Worm (Caenorhabditis elegans): ENCODE results near the gene tbc-6.

The tbc-6 gene

ce11 chrII:6834582-6835058 lies 13.3 kb upstream of the tbc-6 start, which contains the start of gene egl-27:
Gene egl-27, plus strand, starts transcription at chrII:6835008.
- TF ChIP-seq fkh-8 (tag; optimal IDR thresholded peaks at IDR 0.05) (no peak), lin-14 (GFP tag; optimal IDR thresholded peaks at IDR 0.05) (peak; percentile 19)

ce11 chrII:6835500-6835899 lies 12.4 kb upstream of the tbc-6 start:
- TF ChIP-seq lin-14 (GFP tag; optimal IDR thresholded peaks at IDR 0.05) (peak; percentile 88), grh-1 (GFP tag; IDR thresholded peaks at IDR 0.05) (no peak), snpc-4 (tag; optimal IDR thresholded peaks at IDR 0.05) (no peak), aha-1 (tag; optimal IDR thresholded peaks at IDR 0.05) (no peak), hpl-2 (GFP tag; optimal IDR thresholded peaks at IDR 0.05) (no peak), nhr-71 (tag; optimal IDR thresholded peaks at IDR 0.05) (peak; percentile 27), efl-1 (optimal IDR thresholded peaks at IDR 0.05) (peak; percentile 13 to 21), efl-1 (GFP tag; optimal IDR thresholded peaks at IDR 0.05 in 1 of 2) (no peak), tbx-2 (tag; optimal IDR thresholded peaks at IDR 0.05) (peak; percentile 31), jun-1 (tag; optimal IDR thresholded peaks at IDR 0.05) (no peak), lin-35 (GFP tag; optimal IDR thresholded peaks at IDR 0.05) (peak in 1 of 2 experiments; percentile 22), vab-15 (tag; optimal IDR thresholded peaks at IDR 0.05) (peak; percentile 61), ceh-8 (GFP tag; optimal IDR thresholded peaks at IDR 0.05) (peak; percentile 2), dsc-1 (tag; optimal IDR thresholded peaks at IDR 0.05) (peak; percentile 8), elt-3 (tag; optimal IDR thresholded peaks at IDR 0.05) (peak in 1 of 6 experiments; percentile 50), nhr-85 (tag) (peak; percentile 93), swsn-7 (tag; optimal IDR thresholded peaks at IDR 0.05) (peak; percentile 11), nhr-47 (tag; optimal IDR thresholded peaks at IDR 0.05) (peak; percentile 2), nhr-20 (tag; optimal IDR thresholded peaks at IDR 0.05) (peak; percentile 36), mep-1 (tag; optimal IDR thresholded peaks at IDR 0.05) (peak; percentile 63), mab-9 (GFP tag; IDR thresholded peaks at IDR 0.05) (no peak), blmp-1 (tag; optimal IDR thresholded peaks at IDR 0.05) (peak; percentile 85), aly-2 (tag; optimal IDR thresholded peaks at IDR 0.05) (no peak), egl-27 (tag; optimal IDR thresholded peaks at IDR 0.05) (peak in 1 of 2 experiments; percentile 85), egl-13 (tag; optimal IDR thresholded peaks at IDR 0.05) (no peak), ztf-4 (tag; optimal IDR thresholded peaks at IDR 0.05) (no peak), ceh-82 (tag; optimal IDR thresholded peaks at IDR 0.05) (peak in 1 of 3 experiments; percentile 29), snu-23 (GFP tag; optimal IDR thresholded peaks at IDR 0.05) (peak; percentile 43), nhr-28 (tag; optimal IDR thresholded peaks at IDR 0.05) (no peak), C34B4.2 (tag; optimal IDR thresholded peaks at IDR 0.05) (no peak), lsy-2 (tag; optimal IDR thresholded peaks at IDR 0.05) (peak; percentile 3 to 67)

ce11 chrII:6835972-6836595 lies 11.8 kb upstream of the tbc-6 start:
- TF ChIP-seq lin-15B (tag; optimal IDR thresholded peaks at IDR 0.05) (no peak), hpl-2 (GFP tag; optimal IDR thresholded peaks at IDR 0.05) (no peak), tbx-2 (tag; optimal IDR thresholded peaks at IDR 0.05) (no peak), pag-3 (tag; optimal IDR thresholded peaks at IDR 0.05; ENCODE audit: borderline replicate concordance, insufficient read depth) (peak; percentile 4), mab-9 (GFP tag; IDR thresholded peaks at IDR 0.05) (no peak), unc-86 (tag; optimal IDR thresholded peaks at IDR 0.05) (no peak), blmp-1 (tag; optimal IDR thresholded peaks at IDR 0.05) (peak; percentile 3), nhr-85 (tag) (no peak), sptf-1 (tag; optimal IDR thresholded peaks at IDR 0.05) (no peak), snu-23 (GFP tag; optimal IDR thresholded peaks at IDR 0.05) (no peak), efl-1 (optimal IDR thresholded peaks at IDR 0.05) (no peak), efl-1 (GFP tag; optimal IDR thresholded peaks at IDR 0.05 in 1 of 2) (peak in 1 of 2 experiments; percentile 70), nhr-28 (tag; optimal IDR thresholded peaks at IDR 0.05) (no peak), irx-1 (tag; optimal IDR thresholded peaks at IDR 0.05) (peak; percentile 18), mep-1 (tag; optimal IDR thresholded peaks at IDR 0.05) (peak; percentile 32), egl-27 (tag; optimal IDR thresholded peaks at IDR 0.05) (peak in 1 of 2 experiments; percentile 11), lin-14 (GFP tag; optimal IDR thresholded peaks at IDR 0.05) (peak; percentile 45), grh-1 (GFP tag; IDR thresholded peaks at IDR 0.05) (no peak), lir-3 (tag; optimal IDR thresholded peaks at IDR 0.05; ENCODE audit: poor library complexity) (no peak)

Measured in whole organism, L1 larva.